Worm (Caenorhabditis elegans): ENCODE data around the gene K07G6.1.

- TF ChIP-seq aha-1 (tag; optimal IDR thresholded peaks at IDR 0.05) (no peak), aly-2 (tag; optimal IDR thresholded peaks at IDR 0.05) (no peak), nhr-71 (tag; optimal IDR thresholded peaks at IDR 0.05) (no peak), alr-1 (tag; optimal IDR thresholded peaks at IDR 0.05; ENCODE audit: borderline replicate concordance) (no peak), Y116A8C.19 (tag; optimal IDR thresholded peaks at IDR 0.05; ENCODE audit: borderline replicate concordance) (no peak)
Observed at ce11 chrII:1782474-1782873, 41.1 kb downstream of the K07G6.1 start, which contains the start of gene math-4.
